Worm (Caenorhabditis elegans) whole organism, L1 larva: ENCODE data around the gene T19H5.7.

Experiments
- C04F5.9 ChIP-seq: sonication (generic microtip); optimal IDR thresholded peaks from 2 replicates; lab custom pipeline; 2016; ENCODE audit warnings: missing genetic modification characterization, missing compliant biosample characterization
- Y116A8C.19 ChIP-seq: sonication (generic microtip); optimal IDR thresholded peaks from 2 replicates; lab custom pipeline; 2016; ENCODE audit warnings: missing compliant biosample characterization, missing genetic modification characterization, borderline replicate concordance
- aha-1 ChIP-seq: fragments of 150-350 bp; optimal IDR thresholded peaks from 2 replicates; lab custom pipeline; 2014; ENCODE audit warnings: missing biosample characterization, missing genetic modification characterization
- blmp-1 ChIP-seq: fragments of 150-350 bp; optimal IDR thresholded peaks from 2 replicates; lab custom pipeline; 2014; ENCODE audit warnings: missing biosample characterization, missing genetic modification characterization
- ceh-63 ChIP-seq: fragments of 200-800 bp; sonication (Bioruptor generic); optimal IDR thresholded peaks from 2 replicates; lab custom pipeline; 2018; ENCODE audit warnings: mild to moderate bottlenecking, missing genetic modification characterization, missing compliant biosample characterization
- ceh-82 ChIP-seq, 3 experiments: fragments of 150-350 bp in 1 of 3; sonication (generic microtip) in 2 of 3; optimal IDR thresholded peaks; 2 replicates each; lab custom pipeline; 2014 to 2017; ENCODE audit warnings: missing biosample characterization in 3 of 3, missing genetic modification characterization in 3 of 3
- ceh-90 ChIP-seq: sonication (generic microtip); optimal IDR thresholded peaks from 2 replicates; lab custom pipeline; 2016; ENCODE audit warnings: missing genetic modification characterization, missing compliant biosample characterization
- dpl-1 ChIP-seq, 3 experiments: fragments of 150-350 bp in 2 of 3; sonication (generic microtip) in 1 of 3; optimal IDR thresholded peaks; 2 replicates each; lab custom pipeline; 2014 to 2017; ENCODE audit warnings: missing biosample characterization in 3 of 3, missing genetic modification characterization in 3 of 3, missing genetic modification reagents in 3 of 3
- efl-1 ChIP-seq, 4 experiments: fragments of 150-350 bp; optimal IDR thresholded peaks in 3 of 4; peaks in 1 of 4; 1 replicate in 1 of 4; 2 replicates in 3 of 4; lab custom pipeline; 2014; ENCODE audit warnings: missing biosample characterization in 2 of 4, missing genetic modification characterization in 2 of 4, missing genetic modification reagents in 2 of 4
- elt-2 ChIP-seq: sonication (generic microtip); optimal IDR thresholded peaks from 2 replicates; lab custom pipeline; 2016; ENCODE audit warnings: missing genetic modification characterization, mild to moderate bottlenecking, inconsistent platforms, missing compliant biosample characterization, missing genetic modification reagents
- elt-3 ChIP-seq, 6 experiments: fragments of 150-350 bp in 1 of 6; sonication (generic microtip); optimal IDR thresholded peaks; 2 replicates each; lab custom pipeline; 2017 to 2018; ENCODE audit warnings: missing biosample characterization in 6 of 6, missing genetic modification characterization in 6 of 6, inconsistent platforms in 1 of 6
- fkh-10 ChIP-seq: sonication (generic microtip); optimal IDR thresholded peaks from 2 replicates; lab custom pipeline; 2017; ENCODE audit warnings: missing biosample characterization, missing genetic modification reagents, missing genetic modification characterization
- hlh-17 ChIP-seq: fragments of 200-800 bp; sonication (Bioruptor generic); optimal IDR thresholded peaks from 2 replicates; lab custom pipeline; 2018; ENCODE audit warnings: missing genetic modification characterization, mild to moderate bottlenecking, missing compliant biosample characterization, moderate library complexity, borderline replicate concordance
- irx-1 ChIP-seq: sonication (generic microtip); optimal IDR thresholded peaks from 2 replicates; lab custom pipeline; 2016; ENCODE audit warnings: missing genetic modification characterization, missing compliant biosample characterization
- isw-1 ChIP-seq: fragments of 200-800 bp; sonication (Bioruptor generic); IDR thresholded peaks from 2 replicates; pipeline ENCODE4 v1.3.6; 2022; ENCODE audit warnings: missing genetic modification characterization, missing compliant biosample characterization
- lin-13 ChIP-seq: fragments of 150-350 bp; optimal IDR thresholded peaks from 2 replicates; lab custom pipeline; 2014; ENCODE audit warnings: missing biosample characterization, missing genetic modification reagents, missing genetic modification characterization
- lin-14 ChIP-seq: fragments of 200-800 bp; sonication (Bioruptor generic); optimal IDR thresholded peaks from 2 replicates; lab custom pipeline; 2018; ENCODE audit warnings: mild to moderate bottlenecking, missing genetic modification characterization, moderate library complexity, missing compliant biosample characterization
- lir-3 ChIP-seq: sonication (generic microtip); optimal IDR thresholded peaks from 2 replicates; lab custom pipeline; 2016; ENCODE audit warnings: mild to moderate bottlenecking, missing genetic modification characterization, moderate library complexity, missing compliant biosample characterization; ENCODE audit not compliant: poor library complexity
- lsy-2 ChIP-seq, 2 experiments: fragments of 150-350 bp; optimal IDR thresholded peaks; 2 replicates each; lab custom pipeline; 2014; ENCODE audit warnings: missing biosample characterization in 2 of 2, missing genetic modification characterization in 2 of 2
- mdl-1 ChIP-seq, 2 experiments: fragments of 150-350 bp; optimal IDR thresholded peaks; 2 replicates each; lab custom pipeline; 2014 to 2017; ENCODE audit warnings: missing biosample characterization in 2 of 2, missing genetic modification characterization in 2 of 2, inconsistent platforms in 1 of 2
- nhr-12 ChIP-seq: sonication (generic microtip); optimal IDR thresholded peaks from 2 replicates; lab custom pipeline; 2017; ENCODE audit warnings: missing biosample characterization, missing genetic modification characterization
- nhr-20 ChIP-seq: sonication (generic microtip); optimal IDR thresholded peaks from 2 replicates; lab custom pipeline; 2016; ENCODE audit warnings: mild to moderate bottlenecking, missing genetic modification characterization, missing compliant biosample characterization
- nhr-85 ChIP-seq: sonication (generic microtip); peaks from one replicate; lab custom pipeline; 2016; ENCODE audit warnings: missing genetic modification characterization, inconsistent platforms, missing compliant biosample characterization
- pag-3 ChIP-seq: sonication (generic microtip); optimal IDR thresholded peaks from 2 replicates; lab custom pipeline; 2017; ENCODE audit warnings: missing genetic modification characterization, mild to moderate bottlenecking, missing compliant biosample characterization, antibody characterized with exemption, borderline replicate concordance; ENCODE audit not compliant: insufficient read depth
- pax-3 ChIP-seq: fragments of 200-800 bp; sonication (Bioruptor generic); optimal IDR thresholded peaks from 2 replicates; lab custom pipeline; 2018; ENCODE audit warnings: mild to moderate bottlenecking, missing genetic modification characterization, moderate library complexity, missing compliant biosample characterization
- pqm-1 ChIP-seq: sonication (generic microtip); optimal IDR thresholded peaks from 3 replicates; lab custom pipeline; 2017; ENCODE audit warnings: missing biosample characterization, missing genetic modification characterization
- swsn-7 ChIP-seq: sonication (generic microtip); optimal IDR thresholded peaks from 2 replicates; lab custom pipeline; 2016; ENCODE audit warnings: missing genetic modification characterization, missing compliant biosample characterization
- unc-30 ChIP-seq: sonication (generic microtip); optimal IDR thresholded peaks from 2 replicates; lab custom pipeline; 2017; ENCODE audit warnings: missing biosample characterization, missing genetic modification characterization
- unc-86 ChIP-seq: sonication (generic microtip); optimal IDR thresholded peaks from 2 replicates; lab custom pipeline; 2016; ENCODE audit warnings: missing genetic modification characterization, missing compliant biosample characterization
- xbp-1 ChIP-seq: sonication (generic microtip); optimal IDR thresholded peaks from 2 replicates; lab custom pipeline; 2016; ENCODE audit warnings: missing genetic modification characterization, missing compliant biosample characterization

T19H5.7 gene

ce11 chrII:9436009-9436408 lies 43.9 kb downstream of the T19H5.7 start, which contains the start of gene kin-16:
kin-16 (minus strand) TSS chrII:9436109.
- TF ChIP-seq ceh-82 (tag; optimal IDR thresholded peaks at IDR 0.05; lab: Kevin White, UChicago): no peak
- TF ChIP-seq elt-2: no peak
- TF ChIP-seq nhr-85 (tag; lab: Kevin White, UChicago): peak; percentile 52
- TF ChIP-seq Y116A8C.19 (tag; lab: Kevin White, UChicago): no peak
- peak; percentile 23 for TF ChIP-seq nhr-20 (tag; lab: Kevin White, UChicago)
- peak; percentile 30 for TF ChIP-seq blmp-1
- TF ChIP-seq aha-1: no peak
- TF ChIP-seq lsy-2 (tag; optimal IDR thresholded peaks at IDR 0.05; lab: Kevin White, UChicago): no peak
- TF ChIP-seq xbp-1: no peak
- TF ChIP-seq unc-30 (tag; lab: Kevin White, UChicago): no peak
- no peak for TF ChIP-seq pag-3 (tag; lab: Kevin White, UChicago)
- no peak for TF ChIP-seq pqm-1 (tag; lab: Kevin White, UChicago)
- no peak for TF ChIP-seq lin-13 (GFP tag; lab: Kevin White, UChicago)
- peak in 1 of 6 experiments; percentile 46 for TF ChIP-seq elt-3 (tag; optimal IDR thresholded peaks at IDR 0.05; lab: Kevin White, UChicago)
- TF ChIP-seq lin-14 (GFP tag; lab: Kevin White, UChicago): no peak
- no peak for TF ChIP-seq pax-3 (tag; lab: Kevin White, UChicago)
- no peak for TF ChIP-seq isw-1
- TF ChIP-seq dpl-1 (GFP tag; optimal IDR thresholded peaks at IDR 0.05; lab: Kevin White, UChicago): no peak
- TF ChIP-seq, all 84 proteins: peak for 4

ce11 chrII:9433609-9434008 lies 46.3 kb downstream of the T19H5.7 start, which contains the start of gene kin-15:
kin-15 (minus strand) TSS chrII:9433709.
- TF ChIP-seq lin-13 (GFP tag; lab: Kevin White, UChicago) (no peak), efl-1 (optimal IDR thresholded peaks at IDR 0.05; lab: Kevin White, UChicago) (no peak), efl-1 (GFP tag; optimal IDR thresholded peaks at IDR 0.05 in 1 of 2; lab: Kevin White, UChicago) (peak in 1 of 2 experiments; percentile 59)

ce11 chrII:9431119-9431518 lies 48.8 kb downstream of the T19H5.7 start:
- TF ChIP-seq ceh-82 (tag; optimal IDR thresholded peaks at IDR 0.05; lab: Kevin White, UChicago): no peak
- no peak for TF ChIP-seq C04F5.9 (tag; lab: Kevin White, UChicago)
- no peak for TF ChIP-seq hlh-17
- no peak for TF ChIP-seq lir-3 (tag; lab: Kevin White, UChicago)
- TF ChIP-seq irx-1: no peak
- no peak for TF ChIP-seq elt-3 (tag; optimal IDR thresholded peaks at IDR 0.05; lab: Kevin White, UChicago)
- no peak for TF ChIP-seq unc-86 (tag; lab: Kevin White, UChicago)
- TF ChIP-seq swsn-7: no peak
- no peak for TF ChIP-seq nhr-12 (tag; lab: Kevin White, UChicago)
- no peak for TF ChIP-seq lsy-2 (tag; optimal IDR thresholded peaks at IDR 0.05; lab: Kevin White, UChicago)
- peak; percentile 33 for TF ChIP-seq fkh-10 (GFP tag; lab: Kevin White, UChicago)
- TF ChIP-seq mdl-1 (tag; optimal IDR thresholded peaks at IDR 0.05; lab: Kevin White, UChicago): no peak
- peak; percentile 58 for TF ChIP-seq lin-14 (GFP tag; lab: Kevin White, UChicago)
- TF ChIP-seq ceh-90 (tag; lab: Kevin White, UChicago): no peak
- no peak for TF ChIP-seq ceh-63 (GFP tag; lab: Kevin White, UChicago)
- TF ChIP-seq nhr-20 (tag; lab: Kevin White, UChicago): no peak
- TF ChIP-seq nhr-85 (tag; lab: Kevin White, UChicago): no peak
